Worm (Caenorhabditis elegans) whole organism, L2 larva: ENCODE measurements around the gene srh-240.

Source experiments
- C34F6.9 ChIP-seq: fragments of 150-350 bp; optimal IDR thresholded peaks from 2 replicates; lab custom pipeline; 2014; ENCODE audit warnings: missing biosample characterization, missing genetic modification characterization
- F13H6.1 ChIP-seq: sonication (generic microtip); optimal IDR thresholded peaks from 2 replicates; lab custom pipeline; 2016; ENCODE audit warnings: missing genetic modification characterization, missing compliant biosample characterization
- R02D3.7 ChIP-seq: fragments of 150-350 bp; optimal IDR thresholded peaks from 2 replicates; lab custom pipeline; 2014; ENCODE audit warnings: missing biosample characterization, missing genetic modification characterization
- ZK546.5 ChIP-seq: sonication (generic microtip); optimal IDR thresholded peaks from 2 replicates; lab custom pipeline; 2017; ENCODE audit warnings: missing biosample characterization, missing genetic modification characterization
- alr-1 ChIP-seq: fragments of 150-350 bp; optimal IDR thresholded peaks from 2 replicates; lab custom pipeline; 2014; ENCODE audit warnings: missing biosample characterization, missing genetic modification characterization
- aly-2 ChIP-seq: fragments of 150-350 bp; optimal IDR thresholded peaks from 2 replicates; lab custom pipeline; 2014; ENCODE audit warnings: missing biosample characterization, missing genetic modification characterization
- blmp-1 ChIP-seq: sonication (generic microtip); optimal IDR thresholded peaks from 2 replicates; lab custom pipeline; 2017; ENCODE audit warnings: missing genetic modification characterization, mild to moderate bottlenecking, missing compliant biosample characterization, antibody characterized with exemption, moderate library complexity; ENCODE audit not compliant: insufficient read depth
- ceh-16 ChIP-seq: fragments of 150-350 bp; optimal IDR thresholded peaks from 2 replicates; lab custom pipeline; 2014; ENCODE audit warnings: missing biosample characterization, missing genetic modification characterization
- ceh-82 ChIP-seq: fragments of 150-350 bp; optimal IDR thresholded peaks from 2 replicates; lab custom pipeline; 2014; ENCODE audit warnings: missing biosample characterization, missing genetic modification characterization
- elt-1 ChIP-seq: fragments of 150-350 bp; optimal IDR thresholded peaks from 2 replicates; lab custom pipeline; 2014; ENCODE audit warnings: missing biosample characterization, missing genetic modification characterization
- fos-1 ChIP-seq: fragments of 150-350 bp; optimal IDR thresholded peaks from 2 replicates; lab custom pipeline; 2014; ENCODE audit warnings: missing biosample characterization, missing genetic modification characterization
- gmeb-1 ChIP-seq: fragments of 150-350 bp; optimal IDR thresholded peaks from 2 replicates; lab custom pipeline; 2014; ENCODE audit warnings: missing biosample characterization, missing genetic modification characterization
- lin-11 ChIP-seq: fragments of 150-350 bp; sonication (generic microtip); optimal IDR thresholded peaks from 2 replicates; lab custom pipeline; 2014; ENCODE audit warnings: missing biosample characterization, missing genetic modification characterization, inconsistent platforms, mixed read lengths
- lin-13 ChIP-seq: fragments of 150-350 bp; optimal IDR thresholded peaks from 2 replicates; lab custom pipeline; 2014; ENCODE audit warnings: missing biosample characterization, missing genetic modification reagents, missing genetic modification characterization
- lsy-2 ChIP-seq, 2 experiments: fragments of 150-350 bp in 1 of 2; sonication (generic microtip) in 1 of 2; optimal IDR thresholded peaks; 2 replicates each; lab custom pipeline; 2014 to 2017; ENCODE audit warnings: missing biosample characterization in 2 of 2, missing genetic modification characterization in 2 of 2
- mab-5 ChIP-seq: fragments of 150-350 bp; optimal IDR thresholded peaks from 2 replicates; lab custom pipeline; 2014; ENCODE audit warnings: missing biosample characterization, missing genetic modification characterization
- mbf-1 ChIP-seq: sonication (generic microtip); optimal IDR thresholded peaks from 2 replicates; lab custom pipeline; 2017; ENCODE audit warnings: missing biosample characterization, missing genetic modification characterization
- mdl-1 ChIP-seq, 2 experiments: fragments of 150-350 bp in 1 of 2; sonication (generic microtip) in 1 of 2; optimal IDR thresholded peaks; 2 replicates each; lab custom pipeline; 2017; ENCODE audit warnings: missing biosample characterization in 2 of 2, missing genetic modification characterization in 2 of 2
- nhr-10 ChIP-seq: sonication (generic microtip); optimal IDR thresholded peaks from 2 replicates; lab custom pipeline; 2017; ENCODE audit warnings: missing biosample characterization, missing genetic modification characterization
- nhr-11 ChIP-seq: fragments of 150-350 bp; optimal IDR thresholded peaks from 2 replicates; lab custom pipeline; 2014; ENCODE audit warnings: missing biosample characterization, missing genetic modification characterization
- nhr-129 ChIP-seq: fragments of 150-350 bp; optimal IDR thresholded peaks from 2 replicates; lab custom pipeline; 2014; ENCODE audit warnings: missing biosample characterization, missing genetic modification characterization
- nhr-23 ChIP-seq: fragments of 150-350 bp; optimal IDR thresholded peaks from 2 replicates; lab custom pipeline; 2014; ENCODE audit warnings: missing biosample characterization, missing genetic modification reagents, missing genetic modification characterization
- nhr-237 ChIP-seq: fragments of 150-350 bp; optimal IDR thresholded peaks from 2 replicates; lab custom pipeline; 2014; ENCODE audit warnings: missing biosample characterization, missing genetic modification characterization
- nhr-77 ChIP-seq: fragments of 150-350 bp; optimal IDR thresholded peaks from 2 replicates; lab custom pipeline; 2014; ENCODE audit warnings: missing biosample characterization, missing genetic modification characterization
- peb-1 ChIP-seq: fragments of 150-350 bp; optimal IDR thresholded peaks from 2 replicates; lab custom pipeline; 2014; ENCODE audit warnings: missing biosample characterization, missing genetic modification characterization
- sem-4 ChIP-seq: fragments of 150-350 bp; optimal IDR thresholded peaks from 2 replicates; lab custom pipeline; 2014; ENCODE audit warnings: missing biosample characterization, missing genetic modification reagents, missing genetic modification characterization
- skn-1 ChIP-seq: sonication (generic microtip); optimal IDR thresholded peaks from 2 replicates; lab custom pipeline; 2017; ENCODE audit warnings: missing biosample characterization, missing genetic modification characterization
- sma-9 ChIP-seq, 2 experiments: fragments of 150-350 bp in 1 of 2; sonication (generic microtip) in 1 of 2; optimal IDR thresholded peaks; 2 replicates each; lab custom pipeline; 2014 to 2016; ENCODE audit warnings: missing genetic modification characterization in 2 of 2, mild to moderate bottlenecking in 1 of 2, missing biosample characterization in 1 of 2, missing compliant biosample characterization in 1 of 2, missing genetic modification reagents in 1 of 2, moderate library complexity in 1 of 2
- snpc-4 ChIP-seq: fragments of 150-350 bp; optimal IDR thresholded peaks from 2 replicates; lab custom pipeline; 2014; ENCODE audit warnings: missing biosample characterization, missing genetic modification characterization
- unc-55 ChIP-seq: fragments of 150-350 bp; sonication (generic microtip); optimal IDR thresholded peaks from 3 replicates; lab custom pipeline; 2014; ENCODE audit warnings: missing biosample characterization, missing genetic modification reagents, missing genetic modification characterization
- unc-62 ChIP-seq: fragments of 150-350 bp; optimal IDR thresholded peaks from 2 replicates; lab custom pipeline; 2014; ENCODE audit warnings: missing biosample characterization, missing genetic modification reagents, missing genetic modification characterization
- ztf-11 ChIP-seq: sonication (generic microtip); optimal IDR thresholded peaks from 2 replicates; lab custom pipeline; 2017; ENCODE audit warnings: missing biosample characterization, missing genetic modification characterization
- ztf-4 ChIP-seq: fragments of 150-350 bp; optimal IDR thresholded peaks from 2 replicates; lab custom pipeline; 2014; ENCODE audit warnings: missing biosample characterization, missing genetic modification characterization

Gene srh-240

DNA sequence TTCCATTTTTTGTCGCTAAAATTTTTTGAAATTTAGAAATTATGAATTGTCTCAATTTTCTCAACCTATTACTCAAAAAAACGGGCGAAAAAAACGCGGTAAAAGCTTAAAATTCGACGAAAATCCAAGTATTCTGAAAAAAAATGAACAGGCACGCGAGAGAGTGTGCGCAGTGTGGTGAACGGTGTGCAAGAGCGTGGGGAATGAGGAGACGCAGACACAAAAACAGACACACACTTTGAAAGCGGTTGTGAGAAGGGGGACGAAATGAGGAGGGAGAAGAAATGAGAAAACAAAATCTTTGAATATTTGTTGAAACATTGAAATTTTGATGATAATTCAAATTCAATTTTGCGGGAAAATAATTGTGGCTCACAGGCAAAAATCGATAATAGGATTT lies 38.2 kb upstream of the srh-240 start, which contains the start of gene T03D3.5:
Gene T03D3.5, minus strand, starts transcription at position 21 of the 400 bp plus-strand sequence.
- no peak for TF ChIP-seq unc-55 (GFP tag; lab: Kevin White, UChicago)
- TF ChIP-seq ztf-11: no peak
- no peak for TF ChIP-seq lin-11 (tag; lab: Kevin White, UChicago)
- TF ChIP-seq nhr-129 (tag; lab: Kevin White, UChicago): no peak
- TF ChIP-seq nhr-10 (tag; lab: Kevin White, UChicago): no peak
- TF ChIP-seq sem-4 (tag; lab: Kevin White, UChicago): no peak
- no peak for TF ChIP-seq ceh-82 (tag; lab: Kevin White, UChicago)
- no peak for TF ChIP-seq F13H6.1 (tag; lab: Kevin White, UChicago)
- no peak for TF ChIP-seq snpc-4 (tag; lab: Kevin White, UChicago)
- no peak for TF ChIP-seq C34F6.9
- TF ChIP-seq skn-1 (tag; lab: Kevin White, UChicago): no peak
- TF ChIP-seq lsy-2 (tag; optimal IDR thresholded peaks at IDR 0.05; lab: Kevin White, UChicago): no peak
- TF ChIP-seq, all 48 proteins: peak for 0

ce11 chrV:2830817-2831216 lies 34.2 kb upstream of the srh-240 start, which contains the start of gene srw-2:
TSS of gene srw-2 (plus strand) at chrV:2830878.
- TF ChIP-seq gmeb-1 (tag; lab: Kevin White, UChicago) (no peak), skn-1 (tag; lab: Kevin White, UChicago) (no peak), alr-1 (tag; lab: Kevin White, UChicago) (no peak), F13H6.1 (tag; lab: Kevin White, UChicago) (no peak), nhr-77 (tag; lab: Kevin White, UChicago) (no peak), mab-5 (no peak), aly-2 (tag; lab: Kevin White, UChicago) (no peak), ZK546.5 (no peak), nhr-23 (tag; lab: Kevin White, UChicago) (no peak), blmp-1 (tag; lab: Kevin White, UChicago) (no peak), unc-62 (GFP tag; lab: Kevin White, UChicago) (no peak)
- TF ChIP-seq, all 48 proteins: peak for 0

DNA sequence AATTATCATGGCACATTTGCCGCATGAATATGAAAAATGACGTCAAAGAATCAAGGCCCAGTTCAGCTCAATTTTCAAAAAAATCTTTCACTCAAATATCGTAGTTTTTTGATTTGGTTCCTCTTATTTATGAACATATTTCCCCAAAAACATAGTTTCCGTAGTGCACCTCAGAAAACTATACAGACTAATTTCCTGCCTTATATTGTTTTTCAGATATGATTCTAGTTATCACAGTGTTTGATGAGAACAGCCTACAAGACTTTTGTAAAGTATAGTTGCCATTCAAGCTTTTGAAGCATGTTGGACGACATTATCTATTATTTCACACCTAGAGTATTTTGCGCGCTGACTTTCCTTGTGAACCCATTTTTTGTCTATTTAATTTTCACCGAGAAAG lies 32.3 kb upstream of the srh-240 start, which contains the start of gene srj-50:
Gene srj-50, plus strand, starts transcription at position 301 of the 400 bp plus-strand sequence.
- TF ChIP-seq R02D3.7 (no peak), snpc-4 (tag; lab: Kevin White, UChicago) (no peak), mbf-1 (tag; lab: Kevin White, UChicago) (no peak), elt-1 (tag; lab: Kevin White, UChicago) (no peak)

- no peak for TF ChIP-seq nhr-77 (tag; lab: Kevin White, UChicago)
- no peak for TF ChIP-seq lin-11 (tag; lab: Kevin White, UChicago)
- TF ChIP-seq alr-1 (tag; lab: Kevin White, UChicago): no peak
- no peak for TF ChIP-seq lin-13 (GFP tag; lab: Kevin White, UChicago)
- TF ChIP-seq unc-62 (GFP tag; lab: Kevin White, UChicago): no peak
- no peak for TF ChIP-seq mbf-1 (tag; lab: Kevin White, UChicago)
- TF ChIP-seq, all 48 proteins: peak for 0
Observed at ce11 chrV:2836501-2836900, 28.5 kb upstream of the srh-240 start, which contains the start of gene srj-45. TSS of gene srj-45 (minus strand) at chrV:2836601.

DNA sequence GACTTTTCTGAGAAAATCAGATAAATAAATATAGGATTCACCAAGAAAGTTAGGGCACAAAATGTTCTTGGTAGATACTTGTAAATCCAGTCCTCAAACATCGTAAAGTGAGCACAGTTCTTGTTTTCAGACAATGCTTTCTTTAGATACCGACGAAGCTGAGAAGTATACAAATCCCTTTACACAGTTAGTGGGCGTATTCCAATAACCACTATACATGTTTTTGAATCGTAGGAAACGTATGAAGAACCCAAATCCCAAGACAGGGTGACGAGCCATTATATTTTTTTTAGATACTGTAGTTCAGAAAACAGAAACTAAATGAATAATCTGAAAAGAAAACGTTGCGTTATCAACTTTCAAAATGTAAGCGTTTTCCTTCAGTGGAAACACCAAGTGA lies 19.2 kb upstream of the srh-240 start, which contains the start of gene srj-44:
Gene srj-44, minus strand, starts transcription at position 101 of the 400 bp plus-strand sequence.
- TF ChIP-seq alr-1 (tag; lab: Kevin White, UChicago): no peak
- no peak for TF ChIP-seq peb-1 (tag; lab: Kevin White, UChicago)
- TF ChIP-seq lin-11 (tag; lab: Kevin White, UChicago): no peak
- no peak for TF ChIP-seq nhr-237
- TF ChIP-seq ceh-16 (tag; lab: Kevin White, UChicago): no peak
- no peak for TF ChIP-seq nhr-11 (tag; lab: Kevin White, UChicago)
- no peak for TF ChIP-seq ztf-4
- no peak for TF ChIP-seq ztf-11
- TF ChIP-seq, all 48 proteins: peak for 0

ce11 chrV:2848290-2848937 lies 16.6 kb upstream of the srh-240 start, which contains the start of gene srj-49:
TSS of gene srj-49 (minus strand) at chrV:2848340.
- peak; percentile 51 for TF ChIP-seq sma-9 (GFP tag; optimal IDR thresholded peaks at IDR 0.05; lab: Kevin White, UChicago)
- TF ChIP-seq sma-9 (tag; optimal IDR thresholded peaks at IDR 0.05; lab: Kevin White, UChicago): no peak
- peak; percentile 65 for TF ChIP-seq fos-1 (tag; lab: Kevin White, UChicago)
- no peak for TF ChIP-seq mdl-1 (tag; optimal IDR thresholded peaks at IDR 0.05; lab: Kevin White, UChicago)
- TF ChIP-seq, all 48 proteins: peak for 2
